Worm (Caenorhabditis elegans): ENCODE measurements around the gene W03C9.2.

W03C9.2 gene

DNA sequence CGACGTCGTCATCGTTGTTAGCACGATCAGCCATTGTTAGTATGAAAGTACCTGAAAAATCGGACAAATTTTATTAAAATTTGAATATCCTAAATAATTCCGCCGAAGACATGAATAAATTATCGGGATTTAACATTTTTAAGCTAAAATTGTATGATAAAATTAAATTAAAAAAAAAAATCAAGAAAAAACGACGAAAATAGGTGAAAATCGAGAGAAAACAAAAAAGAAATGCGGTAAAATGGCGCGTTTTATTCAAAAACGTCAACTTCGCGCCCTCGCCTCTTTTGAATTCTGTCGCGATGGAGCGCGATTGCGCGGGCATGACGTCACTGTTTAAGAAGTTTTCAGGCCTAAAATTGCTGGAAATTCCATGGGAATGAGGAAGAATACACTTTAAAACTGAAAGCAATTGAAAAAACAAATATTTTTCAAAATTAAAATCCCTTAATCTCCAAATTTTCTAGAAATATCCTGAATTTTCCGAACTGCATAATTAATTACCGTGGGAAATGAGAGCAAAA is 44.5 kb downstream of the W03C9.2 start, which contains the start of gene mcm-2:
Gene mcm-2 (minus strand): TSS at position 51 of the 524 bp plus-strand sequence.
- TF ChIP-seq him-1 (tag; optimal IDR thresholded peaks at IDR 0.05) (no peak), W03F9.2 (tag; optimal IDR thresholded peaks at IDR 0.05) (peak; percentile 70), dao-5 (tag; optimal IDR thresholded peaks at IDR 0.05) (no peak)

DNA sequence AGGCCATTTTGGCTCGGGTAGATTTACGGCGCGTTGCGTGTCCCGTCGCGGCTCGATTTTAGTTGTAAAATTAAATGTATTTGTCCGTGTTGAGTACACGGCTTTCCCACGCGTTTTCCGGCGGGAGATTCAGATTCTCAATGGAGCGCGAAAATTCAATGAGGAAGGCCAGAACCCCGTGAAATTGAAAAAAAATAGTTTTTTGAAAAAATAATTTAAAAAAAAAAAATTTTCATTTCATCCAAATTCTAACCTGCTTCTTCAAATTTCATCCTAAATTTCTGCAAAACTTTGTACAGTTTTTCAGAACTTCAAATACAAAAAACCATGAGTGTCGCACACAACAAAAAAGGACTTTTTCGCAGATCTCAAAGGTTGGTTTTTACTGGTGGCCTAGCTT is 46.6 kb downstream of the W03C9.2 start, which contains the start of gene glb-29:
Gene glb-29 (plus strand): TSS at position 301 of the 400 bp plus-strand sequence.
- TF ChIP-seq W03F9.2 (tag; optimal IDR thresholded peaks at IDR 0.05) (no peak), him-1 (tag; optimal IDR thresholded peaks at IDR 0.05) (no peak), dao-5 (tag; optimal IDR thresholded peaks at IDR 0.05) (no peak)

All from whole organism, L4/young adult.